Worm (Caenorhabditis elegans) whole organism, mixed stage, embryonic: Measurements from ENCODE around the gene gon-4.

ENCODE experiments used
- M03D4.4 ChIP-seq: sonication (generic microtip); optimal IDR thresholded peaks from 2 replicates; lab custom pipeline; 2017; ENCODE audit warnings: mild to moderate bottlenecking, missing genetic modification characterization, missing compliant biosample characterization
- blmp-1 ChIP-seq: fragments of 150-350 bp; optimal IDR thresholded peaks from 2 replicates; lab custom pipeline; 2014; ENCODE audit warnings: missing biosample characterization, missing genetic modification characterization
- ceh-39 ChIP-seq: fragments of 150-350 bp; optimal IDR thresholded peaks from 2 replicates; lab custom pipeline; 2014; ENCODE audit warnings: missing biosample characterization, missing genetic modification characterization
- ceh-83 ChIP-seq: fragments of 200-800 bp; sonication (Bioruptor generic); optimal IDR thresholded peaks from 2 replicates; lab custom pipeline; 2018; ENCODE audit warnings: mild to moderate bottlenecking, missing genetic modification characterization, missing compliant biosample characterization
- ces-1 ChIP-seq: fragments of 150-350 bp; optimal IDR thresholded peaks from 2 replicates; lab custom pipeline; 2014; ENCODE audit warnings: missing biosample characterization, missing genetic modification reagents, missing genetic modification characterization
- cnd-1 ChIP-seq: fragments of 200-800 bp; sonication (Bioruptor generic); optimal IDR thresholded peaks from 2 replicates; lab custom pipeline; 2018; ENCODE audit warnings: mild to moderate bottlenecking, missing genetic modification characterization, missing compliant biosample characterization
- drap-1 ChIP-seq: fragments of 200-800 bp; sonication (Bioruptor generic); optimal IDR thresholded peaks from 3 replicates; lab custom pipeline; 2018; ENCODE audit warnings: mild to moderate bottlenecking, missing genetic modification characterization, missing compliant biosample characterization
- elt-1 ChIP-seq: sonication (generic microtip); optimal IDR thresholded peaks from 2 replicates; lab custom pipeline; 2017; ENCODE audit warnings: missing genetic modification characterization, mild to moderate bottlenecking, missing compliant biosample characterization, antibody characterized with exemption, moderate library complexity, borderline replicate concordance; ENCODE audit not compliant: insufficient read depth
- elt-3 ChIP-seq: fragments of 150-350 bp; optimal IDR thresholded peaks from 2 replicates; lab custom pipeline; 2014; ENCODE audit warnings: missing biosample characterization, missing genetic modification characterization
- flh-1 ChIP-seq: fragments of 200-800 bp; sonication (Bioruptor generic); optimal IDR thresholded peaks from 2 replicates; lab custom pipeline; 2018; ENCODE audit warnings: mild to moderate bottlenecking, missing genetic modification characterization, moderate library complexity, missing compliant biosample characterization
- ham-2 ChIP-seq: fragments of 200-800 bp; sonication (Bioruptor generic); optimal IDR thresholded peaks from 2 replicates; lab custom pipeline; 2018; ENCODE audit warnings: mild to moderate bottlenecking, missing genetic modification characterization, missing compliant biosample characterization
- hlh-1 ChIP-seq: fragments of 150-350 bp; optimal IDR thresholded peaks from 2 replicates; lab custom pipeline; 2014; ENCODE audit warnings: missing biosample characterization, missing genetic modification reagents, missing genetic modification characterization
- lsy-2 ChIP-seq: fragments of 150-350 bp; optimal IDR thresholded peaks from 2 replicates; lab custom pipeline; 2014; ENCODE audit warnings: missing biosample characterization, missing genetic modification characterization
- mab-5 ChIP-seq: fragments of 150-350 bp; optimal IDR thresholded peaks from 2 replicates; lab custom pipeline; 2014; ENCODE audit warnings: missing biosample characterization, missing genetic modification characterization
- nhr-2 ChIP-seq: fragments of 150-350 bp; optimal IDR thresholded peaks from 2 replicates; lab custom pipeline; 2014; ENCODE audit warnings: missing biosample characterization, missing genetic modification characterization
- nhr-237 ChIP-seq: fragments of 150-350 bp; optimal IDR thresholded peaks from 2 replicates; lab custom pipeline; 2014; ENCODE audit warnings: missing biosample characterization, missing genetic modification characterization
- pha-4 ChIP-seq: fragments of 150-350 bp; optimal IDR thresholded peaks from 2 replicates; lab custom pipeline; 2018; ENCODE audit warnings: missing biosample characterization, missing genetic modification reagents, missing genetic modification characterization
- sem-2 ChIP-seq: fragments of 200-800 bp; sonication (Bioruptor generic); optimal IDR thresholded peaks from 2 replicates; lab custom pipeline; 2018; ENCODE audit warnings: mild to moderate bottlenecking, missing genetic modification characterization, missing compliant biosample characterization
- snpc-4 ChIP-seq: fragments of 150-350 bp; optimal IDR thresholded peaks from 2 replicates; lab custom pipeline; 2014; ENCODE audit warnings: missing biosample characterization, missing genetic modification characterization
- sptf-1 ChIP-seq: sonication (generic microtip); optimal IDR thresholded peaks from 2 replicates; lab custom pipeline; 2017; ENCODE audit warnings: mild to moderate bottlenecking, missing genetic modification characterization, moderate library complexity, missing compliant biosample characterization
- tbx-8 ChIP-seq: fragments of 200-800 bp; sonication (Bioruptor generic); optimal IDR thresholded peaks from 2 replicates; lab custom pipeline; 2018; ENCODE audit warnings: mild to moderate bottlenecking, missing genetic modification characterization, moderate library complexity, missing compliant biosample characterization
- unc-120 ChIP-seq: sonication (generic microtip); optimal IDR thresholded peaks from 2 replicates; lab custom pipeline; 2017; ENCODE audit warnings: missing genetic modification characterization, missing compliant biosample characterization; ENCODE audit not compliant: poor library complexity, severe bottlenecking
- unc-39 ChIP-seq: fragments of 150-350 bp; optimal IDR thresholded peaks from 2 replicates; lab custom pipeline; 2014; ENCODE audit warnings: missing biosample characterization, missing genetic modification characterization
- unc-62 ChIP-seq: fragments of 150-350 bp; optimal IDR thresholded peaks from 2 replicates; lab custom pipeline; 2014; ENCODE audit warnings: missing biosample characterization, missing genetic modification reagents, missing genetic modification characterization
- zip-8 ChIP-seq: fragments of 150-350 bp; optimal IDR thresholded peaks from 2 replicates; lab custom pipeline; 2014; ENCODE audit warnings: missing biosample characterization, missing genetic modification characterization

Gene gon-4

ce11 chrIV:10197317-10197867 lies at the start of gene gon-4:
Gene gon-4, plus strand, starts transcription at chrIV:10197817.
- TF ChIP-seq lsy-2 (peak; percentile 49), drap-1 (GFP tag; lab: Kevin White, UChicago) (no peak)

ce11 chrIV:10148938-10149337 lies 48.7 kb upstream of the gon-4 start, which contains the start of gene pigs-1:
Gene pigs-1, minus strand, starts transcription at chrIV:10149038.
- TF ChIP-seq cnd-1 (tag; lab: Kevin White, UChicago) (no peak), snpc-4 (no peak)
- TF ChIP-seq, all 35 proteins: peak for 0

- TF ChIP-seq ces-1 (GFP tag; lab: Kevin White, UChicago) (peak; percentile 83), unc-62 (GFP tag; lab: Kevin White, UChicago) (no peak), mab-5 (tag; lab: Kevin White, UChicago) (no peak), elt-1 (no peak), sptf-1 (tag; lab: Kevin White, UChicago) (peak; percentile 27)
These were observed 47.0 kb upstream of the gon-4 start, which contains the start of gene tsp-12 for ce11 chrIV:10150552-10151004. Gene tsp-12, minus strand, starts transcription at chrIV:10150602.

ce11 chrIV:10151439-10151997 lies 46.1 kb upstream of the gon-4 start, which contains the start of gene copg-1:
Gene copg-1, plus strand, starts transcription at chrIV:10151947.
- TF ChIP-seq ceh-83 (GFP tag; lab: Kevin White, UChicago) (no peak), tbx-8 (GFP tag; lab: Kevin White, UChicago) (no peak), lsy-2 (peak; percentile 92), ces-1 (GFP tag; lab: Kevin White, UChicago) (peak; percentile 92), nhr-2 (tag; lab: Kevin White, UChicago) (peak; percentile 28)

- no peak for TF ChIP-seq mab-5 (tag; lab: Kevin White, UChicago)
- TF ChIP-seq ham-2, result no peak
- no peak for TF ChIP-seq sem-2 (GFP tag; lab: Kevin White, UChicago)
- no peak for TF ChIP-seq zip-8 (tag; lab: Kevin White, UChicago)
- TF ChIP-seq unc-39, result no peak
- no peak for TF ChIP-seq ceh-83 (GFP tag; lab: Kevin White, UChicago)
These were observed 44.1 kb upstream of the gon-4 start for ce11 chrIV:10153479-10153878.

- TF ChIP-seq pha-4 (tag; lab: Kevin White, UChicago) (no peak), nhr-237 (tag; lab: Kevin White, UChicago) (no peak), hlh-1 (tag; lab: Kevin White, UChicago) (peak; percentile 56)
These were observed 42.1 kb upstream of the gon-4 start, which contains the start of gene ttr-54 for ce11 chrIV:10155475-10155874. Gene ttr-54, plus strand, starts transcription at chrIV:10155775.

ce11 chrIV:10157034-10157433 lies 40.6 kb upstream of the gon-4 start:
- TF ChIP-seq ceh-39 (tag; lab: Kevin White, UChicago), result no peak

- TF ChIP-seq elt-3, result no peak
- no peak for TF ChIP-seq flh-1 (GFP tag; lab: Kevin White, UChicago)
- TF ChIP-seq zip-8 (tag; lab: Kevin White, UChicago), result no peak
- TF ChIP-seq mab-5 (tag; lab: Kevin White, UChicago), result no peak
- no peak for TF ChIP-seq unc-62 (GFP tag; lab: Kevin White, UChicago)
- TF ChIP-seq tbx-8 (GFP tag; lab: Kevin White, UChicago), result no peak
- TF ChIP-seq unc-39, result no peak
- TF ChIP-seq blmp-1 (tag; lab: Kevin White, UChicago), result no peak
- no peak for TF ChIP-seq M03D4.4 (tag; lab: Kevin White, UChicago)
- no peak for TF ChIP-seq lsy-2
- TF ChIP-seq sem-2 (GFP tag; lab: Kevin White, UChicago), result no peak
- TF ChIP-seq unc-120 (tag; lab: Kevin White, UChicago), result no peak
These were observed 40.0 kb upstream of the gon-4 start, which contains the start of gene ttr-53 for ce11 chrIV:10157489-10158088. Gene ttr-53, plus strand, starts transcription at chrIV:10158038.
